Worm (Caenorhabditis elegans): Measurements from ENCODE around the gene F49C12.2.

Gene F49C12.2

ce11 chrIV:9316068-9316681 is 17.1 kb upstream of the F49C12.2 start, which contains the start of the genes F49C12.9 and rpn-7:
Gene F49C12.9, minus strand, starts transcription at chrIV:9316215.
Gene rpn-7, plus strand, starts transcription at chrIV:9316631.
- TF ChIP-seq ama-1 (optimal IDR thresholded peaks at IDR 0.05) (no peak), ama-1 (GFP tag; optimal IDR thresholded peaks at IDR 0.05) (no peak), let-526 (GFP tag; IDR thresholded peaks at IDR 0.05) (no peak), nfyb-1 (GFP tag; IDR thresholded peaks at IDR 0.05) (no peak), dox-1 (GFP tag; IDR thresholded peaks at IDR 0.05) (0 out of 2 replicates have a peak, but pooled peaks have one; percentile 30), attf-6 (GFP tag; IDR thresholded peaks at IDR 0.05) (no peak), ceh-40 (GFP tag; IDR thresholded peaks at IDR 0.05) (no peak), mcd-1 (GFP tag; IDR thresholded peaks at IDR 0.05) (no peak; the same call in 1 of the 2 replicates), B0336.3 (GFP tag; IDR thresholded peaks at IDR 0.05) (no peak), D2030.7 (GFP tag; IDR thresholded peaks at IDR 0.05) (peak; percentile 29; the same call in 1 of the 2 replicates), F39B2.1 (GFP tag; IDR thresholded peaks at IDR 0.05) (no peak), C17E4.6 (GFP tag; IDR thresholded peaks at IDR 0.05) (no peak), nhr-27 (tag; optimal IDR thresholded peaks at IDR 0.05) (no peak), madf-8 (GFP tag; conservative IDR thresholded peaks at IDR 0.05) (no peak), ztf-28 (GFP tag; IDR thresholded peaks at IDR 0.05) (no peak), egl-18 (GFP tag; IDR thresholded peaks at IDR 0.05) (no peak), ztf-22 (GFP tag; optimal IDR thresholded peaks at IDR 0.05) (no peak), hlh-12 (tag; optimal IDR thresholded peaks at IDR 0.05) (no peak), snpc-4 (GFP tag; optimal IDR thresholded peaks at IDR 0.05) (no peak), snpc-4 (tag; optimal IDR thresholded peaks at IDR 0.05) (peak in 3 of 4 experiments; percentile 1 to 45 (median 15)), attf-3 (GFP tag; conservative IDR thresholded peaks at IDR 0.05) (0 out of 2 replicates have a peak, but pooled peaks have one; percentile 9), Y53F4B.3 (GFP tag; IDR thresholded peaks at IDR 0.05) (no peak), nhr-80 (tag; optimal IDR thresholded peaks at IDR 0.05) (peak; percentile 4), pbrm-1 (GFP tag; IDR thresholded peaks at IDR 0.05) (no peak), nfya-2 (GFP tag; IDR thresholded peaks at IDR 0.05) (no peak), lir-1 (GFP tag; conservative IDR thresholded peaks at IDR 0.05) (no peak), rpc-1 (optimal IDR thresholded peaks at IDR 0.05) (peak; percentile 9), rpc-1 (tag; optimal IDR thresholded peaks at IDR 0.05) (no peak), lin-26 (GFP tag; IDR thresholded peaks at IDR 0.05) (no peak), bed-1 (GFP tag; IDR thresholded peaks at IDR 0.05) (no peak), hmg-1.2 (GFP tag; IDR thresholded peaks at IDR 0.05) (peak; percentile 22; the same call in 1 of the 2 replicates), B0019.2 (GFP tag; conservative IDR thresholded peaks at IDR 0.05) (no peak), Y79H2A.3 (GFP tag; conservative IDR thresholded peaks at IDR 0.05) (no peak), tbp1 (GFP tag; optimal IDR thresholded peaks at IDR 0.05) (no peak), egl-44 (GFP tag; IDR thresholded peaks at IDR 0.05) (no peak), ceh-58 (GFP tag; IDR thresholded peaks at IDR 0.05) (no peak), K11D2.4 (GFP tag; IDR thresholded peaks at IDR 0.05) (no peak), madf-6 (GFP tag; IDR thresholded peaks at IDR 0.05) (no peak; the same call in 1 of the 2 replicates), lin-54 (GFP tag; optimal IDR thresholded peaks at IDR 0.05) (peak; percentile 8), cebp-1 (GFP tag; IDR thresholded peaks at IDR 0.05) (peak; percentile 21; the same call in 1 of the 2 replicates), cebp-1 (tag; optimal IDR thresholded peaks at IDR 0.05) (peak; percentile 79), dpff-1 (tag; optimal IDR thresholded peaks at IDR 0.05) (no peak), egrh-3 (GFP tag; IDR thresholded peaks at IDR 0.05) (no peak), ZK185.1 (tag; optimal IDR thresholded peaks at IDR 0.05; ENCODE audit: poor library complexity, severe bottlenecking) (no peak), let-607 (tag; optimal IDR thresholded peaks at IDR 0.05) (no peak), snpc-3.4 (tag; optimal IDR thresholded peaks at IDR 0.05) (peak; percentile 10), B0261.1 (tag; optimal IDR thresholded peaks at IDR 0.05) (no peak), ceh-100 (GFP tag; IDR thresholded peaks at IDR 0.05) (no peak), F37B4.10 (GFP tag; IDR thresholded peaks at IDR 0.05) (no peak)

Data from whole organism, young adult.